Worm (Caenorhabditis elegans): Measurements from ENCODE around the gene hmt-1.

- TF ChIP-seq pha-4 (tag; optimal IDR thresholded peaks at IDR 0.05) (no peak), dpl-1 (GFP tag; optimal IDR thresholded peaks at IDR 0.05) (no peak), C06A6.2 (GFP tag; conservative IDR thresholded peaks at IDR 0.05) (no peak), F37B4.10 (GFP tag; IDR thresholded peaks at IDR 0.05) (no peak), nfya-1 (tag; optimal IDR thresholded peaks at IDR 0.05; ENCODE audit: borderline replicate concordance, insufficient read depth) (no peak), die-1 (tag; optimal IDR thresholded peaks at IDR 0.05) (no peak), unc-62 (GFP tag; optimal IDR thresholded peaks at IDR 0.05) (no peak), ccch-3 (GFP tag; optimal IDR thresholded peaks at IDR 0.05) (no peak), K12H6.12 (tag; optimal IDR thresholded peaks at IDR 0.05) (no peak), T26A5.8 (tag; optimal IDR thresholded peaks at IDR 0.05) (no peak)
Measured at ce11 chrIII:11129363-11129762, 29.6 kb upstream of the hmt-1 start.
